Worm (Caenorhabditis elegans) whole organism, L3 larva: ENCODE results near the gene skpo-1.

Experiments used
- R02D3.7 ChIP-seq: fragments of 150-350 bp; optimal IDR thresholded peaks from 2 replicates; lab custom pipeline; 2014; ENCODE audit warnings: missing biosample characterization, missing genetic modification characterization
- aly-2 ChIP-seq: fragments of 150-350 bp; optimal IDR thresholded peaks from 2 replicates; lab custom pipeline; 2014; ENCODE audit warnings: missing biosample characterization, missing genetic modification characterization
- ceh-16 ChIP-seq: sonication (generic microtip); optimal IDR thresholded peaks from 2 replicates; lab custom pipeline; 2017; ENCODE audit warnings: missing biosample characterization, missing genetic modification characterization
- ceh-28 ChIP-seq: fragments of 150-350 bp; optimal IDR thresholded peaks from 2 replicates; lab custom pipeline; 2014; ENCODE audit warnings: missing biosample characterization, missing genetic modification reagents, missing genetic modification characterization
- ceh-82 ChIP-seq: fragments of 150-350 bp; optimal IDR thresholded peaks from 2 replicates; lab custom pipeline; 2014; ENCODE audit warnings: missing biosample characterization, missing genetic modification characterization
- ceh-9 ChIP-seq: sonication (generic microtip); optimal IDR thresholded peaks from 2 replicates; lab custom pipeline; 2018; ENCODE audit warnings: missing biosample characterization, missing genetic modification characterization
- daf-12 ChIP-seq: fragments of 150-350 bp; optimal IDR thresholded peaks from 2 replicates; lab custom pipeline; 2014; ENCODE audit warnings: missing biosample characterization, missing genetic modification reagents, missing genetic modification characterization
- egl-27 ChIP-seq: sonication (generic microtip); optimal IDR thresholded peaks from 4 replicates; lab custom pipeline; 2017; ENCODE audit warnings: missing biosample characterization, missing genetic modification reagents, missing genetic modification characterization
- elt-1 ChIP-seq: fragments of 150-350 bp; optimal IDR thresholded peaks from 2 replicates; lab custom pipeline; 2014; ENCODE audit warnings: missing biosample characterization, missing genetic modification characterization
- elt-2 ChIP-seq: sonication (generic microtip); optimal IDR thresholded peaks from 2 replicates; lab custom pipeline; 2016; ENCODE audit warnings: missing genetic modification reagents, mild to moderate bottlenecking, missing genetic modification characterization, missing compliant biosample characterization
- elt-3 ChIP-seq, 3 experiments: fragments of 150-350 bp in 1 of 3; sonication (generic microtip) in 2 of 3; optimal IDR thresholded peaks; 2 replicates in 2 of 3; 4 replicates in 1 of 3; lab custom pipeline; 2014 to 2017; ENCODE audit warnings: missing biosample characterization in 3 of 3, missing genetic modification characterization in 3 of 3
- eor-1 ChIP-seq, 2 experiments: fragments of 150-350 bp; optimal IDR thresholded peaks; 2 replicates each; lab custom pipeline; 2014 to 2018; ENCODE audit warnings: missing biosample characterization in 2 of 2, missing genetic modification characterization in 2 of 2
- fkh-10 ChIP-seq: sonication (generic microtip); optimal IDR thresholded peaks from 2 replicates; lab custom pipeline; 2017; ENCODE audit warnings: missing biosample characterization, missing genetic modification reagents, missing genetic modification characterization
- fos-1 ChIP-seq: fragments of 150-350 bp; optimal IDR thresholded peaks from 2 replicates; lab custom pipeline; 2014; ENCODE audit warnings: missing biosample characterization, missing genetic modification characterization
- jun-1 ChIP-seq: fragments of 150-350 bp; optimal IDR thresholded peaks from 2 replicates; lab custom pipeline; 2014; ENCODE audit warnings: missing biosample characterization, missing genetic modification reagents, missing genetic modification characterization
- lin-15B ChIP-seq: fragments of 150-350 bp; optimal IDR thresholded peaks from 2 replicates; lab custom pipeline; 2014; ENCODE audit warnings: missing biosample characterization, missing genetic modification characterization
- lin-39 ChIP-seq: fragments of 150-350 bp; optimal IDR thresholded peaks from 2 replicates; lab custom pipeline; 2018; ENCODE audit warnings: missing biosample characterization, missing genetic modification reagents, missing genetic modification characterization
- lsy-12 ChIP-seq: sonication (generic microtip); optimal IDR thresholded peaks from 2 replicates; lab custom pipeline; 2016; ENCODE audit warnings: mild to moderate bottlenecking, missing genetic modification characterization, missing compliant biosample characterization
- mdl-1 ChIP-seq: fragments of 150-350 bp; optimal IDR thresholded peaks from 2 replicates; lab custom pipeline; 2014; ENCODE audit warnings: missing biosample characterization, missing genetic modification characterization
- nhr-11 ChIP-seq: fragments of 150-350 bp; optimal IDR thresholded peaks from 2 replicates; lab custom pipeline; 2014; ENCODE audit warnings: missing biosample characterization, missing genetic modification characterization
- nhr-12 ChIP-seq: fragments of 150-350 bp; optimal IDR thresholded peaks from 2 replicates; lab custom pipeline; 2014; ENCODE audit warnings: missing biosample characterization, missing genetic modification characterization
- nhr-23 ChIP-seq: fragments of 150-350 bp; optimal IDR thresholded peaks from 2 replicates; lab custom pipeline; 2014; ENCODE audit warnings: missing biosample characterization, missing genetic modification reagents, missing genetic modification characterization
- nhr-25 ChIP-seq: sonication (generic microtip); optimal IDR thresholded peaks from 2 replicates; lab custom pipeline; 2017; ENCODE audit warnings: missing biosample characterization, missing genetic modification characterization
- nhr-67 ChIP-seq: fragments of 150-350 bp; optimal IDR thresholded peaks from 2 replicates; lab custom pipeline; 2014; ENCODE audit warnings: missing biosample characterization, missing genetic modification characterization
- nhr-76 ChIP-seq: fragments of 150-350 bp; sonication (generic microtip); optimal IDR thresholded peaks from 5 replicates; lab custom pipeline; 2014; ENCODE audit warnings: missing biosample characterization, missing genetic modification characterization
- nhr-77 ChIP-seq: fragments of 150-350 bp; optimal IDR thresholded peaks from 2 replicates; lab custom pipeline; 2014; ENCODE audit warnings: missing biosample characterization, missing genetic modification characterization
- pha-4 ChIP-seq: fragments of 150-350 bp; optimal IDR thresholded peaks from 2 replicates; lab custom pipeline; 2014; ENCODE audit warnings: missing biosample characterization, missing genetic modification reagents, missing genetic modification characterization
- pqm-1 ChIP-seq: fragments of 150-350 bp; optimal IDR thresholded peaks from 2 replicates; lab custom pipeline; 2017; ENCODE audit warnings: missing biosample characterization, missing genetic modification characterization, inconsistent platforms
- skn-1 ChIP-seq: fragments of 150-350 bp; optimal IDR thresholded peaks from 2 replicates; lab custom pipeline; 2014; ENCODE audit warnings: missing biosample characterization, missing genetic modification characterization
- snpc-4 ChIP-seq: fragments of 150-350 bp; optimal IDR thresholded peaks from 2 replicates; lab custom pipeline; 2014; ENCODE audit warnings: missing biosample characterization, missing genetic modification characterization
- unc-62 ChIP-seq: fragments of 150-350 bp; sonication (generic microtip); optimal IDR thresholded peaks from 4 replicates; lab custom pipeline; 2014; ENCODE audit warnings: missing biosample characterization, missing genetic modification reagents, missing genetic modification characterization
- zag-1 ChIP-seq: fragments of 150-350 bp; optimal IDR thresholded peaks from 2 replicates; lab custom pipeline; 2014; ENCODE audit warnings: missing biosample characterization, missing genetic modification characterization
- ztf-11 ChIP-seq: fragments of 150-350 bp; optimal IDR thresholded peaks from 2 replicates; lab custom pipeline; 2014; ENCODE audit warnings: missing biosample characterization, missing genetic modification characterization
- ztf-4 ChIP-seq: fragments of 150-350 bp; optimal IDR thresholded peaks from 2 replicates; lab custom pipeline; 2014; ENCODE audit warnings: missing biosample characterization, missing genetic modification characterization

Gene skpo-1

ce11 chrII:8415462-8416037, 10.9 kb upstream of the skpo-1 start:
- no peak for TF ChIP-seq elt-3 (tag; optimal IDR thresholded peaks at IDR 0.05; lab: Kevin White, UChicago)
- TF ChIP-seq nhr-23 (tag; lab: Kevin White, UChicago) = no peak
- no peak for TF ChIP-seq mdl-1
- no peak for TF ChIP-seq lin-15B (tag; lab: Kevin White, UChicago)
- TF ChIP-seq nhr-25 (tag; lab: Kevin White, UChicago) = peak; percentile 12
- peak; percentile 48 for TF ChIP-seq elt-1

DNA sequence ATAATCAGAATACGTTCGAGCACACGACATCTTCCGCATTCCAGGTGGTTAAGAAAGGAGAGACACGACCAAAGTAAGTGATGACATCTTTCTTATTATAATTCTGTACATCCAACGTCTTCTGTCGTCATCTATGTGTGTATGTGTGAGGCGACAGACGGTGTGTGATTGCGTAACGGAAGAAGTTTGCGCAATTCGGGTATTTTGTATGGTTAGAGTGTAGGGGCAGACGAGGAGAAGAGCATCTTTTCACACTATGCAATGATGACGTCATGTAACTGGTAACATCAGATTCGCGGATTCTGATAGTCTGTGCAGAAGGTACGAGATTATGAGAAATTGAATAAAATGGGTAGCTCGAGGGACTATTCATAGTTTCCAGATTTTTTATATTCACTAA, 10.4 kb upstream of the skpo-1 start:
- no peak for TF ChIP-seq eor-1 (tag; optimal IDR thresholded peaks at IDR 0.05; lab: Kevin White, UChicago)
- no peak for TF ChIP-seq elt-2
- no peak for TF ChIP-seq jun-1 (tag; lab: Kevin White, UChicago)
- no peak for TF ChIP-seq nhr-77 (tag; lab: Kevin White, UChicago)
- no peak for TF ChIP-seq skn-1 (tag; lab: Kevin White, UChicago)
- TF ChIP-seq R02D3.7 (tag; lab: Kevin White, UChicago) = no peak
- TF ChIP-seq nhr-11 (tag; lab: Kevin White, UChicago) = no peak
- no peak for TF ChIP-seq ceh-16 (tag; lab: Kevin White, UChicago)
- TF ChIP-seq fkh-10 (GFP tag; lab: Kevin White, UChicago) = no peak
- no peak for TF ChIP-seq daf-12

DNA sequence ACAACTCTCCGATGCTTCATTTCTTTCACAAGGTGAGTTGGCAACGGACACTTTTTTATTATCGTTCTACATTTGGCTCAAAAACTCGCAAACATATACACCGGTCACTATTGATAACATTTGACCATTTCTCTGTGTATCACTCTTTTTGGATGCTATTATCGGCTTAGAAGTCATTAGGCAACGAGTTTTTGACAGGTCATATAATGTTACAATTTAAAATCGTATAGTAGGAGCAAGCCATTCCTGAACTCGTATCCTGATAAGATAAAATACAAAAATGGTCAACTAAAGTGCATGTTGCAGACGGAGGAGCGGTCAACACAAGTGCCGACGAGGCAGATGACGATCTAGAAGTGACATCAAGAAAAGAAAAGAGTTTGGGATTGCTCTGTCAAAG, 8.3 kb upstream of the skpo-1 start:
- TF ChIP-seq ztf-11 (tag; lab: Kevin White, UChicago) (no peak), elt-2 (peak; percentile 33), pqm-1 (tag; lab: Kevin White, UChicago) (peak; percentile 70), eor-1 (tag; optimal IDR thresholded peaks at IDR 0.05; lab: Kevin White, UChicago) (no peak), pha-4 (tag; lab: Kevin White, UChicago) (peak; percentile 21)

- no peak for TF ChIP-seq ztf-4
- TF ChIP-seq aly-2 (tag; lab: Kevin White, UChicago) = no peak
- TF ChIP-seq pqm-1 (tag; lab: Kevin White, UChicago) = peak; percentile 16
- no peak for TF ChIP-seq mdl-1
- TF ChIP-seq fkh-10 (GFP tag; lab: Kevin White, UChicago) = no peak
- TF ChIP-seq elt-2 = peak; percentile 37
- no peak for TF ChIP-seq ceh-16 (tag; lab: Kevin White, UChicago)
- TF ChIP-seq lin-15B (tag; lab: Kevin White, UChicago) = no peak
- no peak for TF ChIP-seq ceh-9 (tag; lab: Kevin White, UChicago)
- no peak for TF ChIP-seq lsy-12 (tag; lab: Kevin White, UChicago)
Observed at ce11 chrII:8412061-8412721, 7.5 kb upstream of the skpo-1 start, which contains the start of gene efl-3. Gene efl-3, plus strand, starts transcription at chrII:8412671.

DNA sequence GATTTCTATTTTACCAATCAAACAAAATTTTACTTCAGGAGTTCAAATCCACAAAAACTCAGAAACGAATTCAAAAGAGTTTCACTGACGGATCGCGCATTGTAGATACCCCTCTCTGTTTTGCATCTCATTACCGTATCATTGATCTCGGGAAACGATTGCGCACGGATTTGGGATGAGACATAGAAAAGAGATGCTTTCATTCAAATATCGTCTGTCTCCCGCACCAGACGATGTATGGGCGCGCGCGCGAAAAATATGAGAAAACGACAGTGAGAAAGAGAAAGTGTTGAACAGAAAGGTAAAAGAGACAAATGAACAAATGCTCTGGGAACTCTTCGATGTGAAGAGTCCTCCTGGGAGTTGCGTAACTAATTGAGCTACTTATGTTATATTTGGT, 6.4 kb upstream of the skpo-1 start:
- TF ChIP-seq fos-1 (tag; lab: Kevin White, UChicago) (no peak), nhr-77 (tag; lab: Kevin White, UChicago) (no peak), elt-3 (tag; optimal IDR thresholded peaks at IDR 0.05; lab: Kevin White, UChicago) (no peak), nhr-11 (tag; lab: Kevin White, UChicago) (no peak), nhr-23 (tag; lab: Kevin White, UChicago) (no peak), ceh-28 (tag; lab: Kevin White, UChicago) (no peak), ztf-11 (tag; lab: Kevin White, UChicago) (no peak), eor-1 (tag; optimal IDR thresholded peaks at IDR 0.05; lab: Kevin White, UChicago) (no peak), zag-1 (tag; lab: Kevin White, UChicago) (no peak), ceh-9 (tag; lab: Kevin White, UChicago) (no peak)

DNA sequence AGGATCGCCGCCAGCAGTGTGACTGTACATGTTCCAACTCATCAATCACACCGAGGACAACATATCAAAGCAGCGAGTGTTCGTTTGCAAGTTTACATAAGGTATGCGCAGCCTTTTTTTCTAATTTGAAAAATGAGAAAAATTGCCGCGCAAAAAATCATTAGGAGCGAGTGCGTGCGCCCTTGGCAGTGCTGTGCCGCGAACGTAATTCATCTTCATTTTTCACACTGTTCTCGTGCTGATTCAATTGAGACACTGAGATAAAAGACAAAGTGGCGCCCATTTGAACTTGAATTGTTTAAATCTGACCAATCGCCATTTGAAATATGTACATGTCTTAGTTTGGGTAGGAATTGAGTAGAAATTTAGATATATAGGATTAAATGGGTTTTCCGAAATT, 4.9 kb upstream of the skpo-1 start:
- peak; percentile 50 for TF ChIP-seq nhr-25 (tag; lab: Kevin White, UChicago)
- TF ChIP-seq lin-39 = peak; percentile 64
- TF ChIP-seq nhr-11 (tag; lab: Kevin White, UChicago) = no peak

- TF ChIP-seq snpc-4 (no peak), skn-1 (tag; lab: Kevin White, UChicago) (no peak), nhr-11 (tag; lab: Kevin White, UChicago) (no peak), nhr-12 (tag; lab: Kevin White, UChicago) (no peak), nhr-77 (tag; lab: Kevin White, UChicago) (no peak), elt-2 (no peak), ceh-82 (tag; lab: Kevin White, UChicago) (no peak), nhr-76 (tag; lab: Kevin White, UChicago) (no peak), pha-4 (tag; lab: Kevin White, UChicago) (no peak), nhr-67 (tag; lab: Kevin White, UChicago) (no peak), unc-62 (GFP tag; lab: Kevin White, UChicago) (no peak), ztf-4 (no peak), aly-2 (tag; lab: Kevin White, UChicago) (no peak), nhr-23 (tag; lab: Kevin White, UChicago) (no peak), lsy-12 (tag; lab: Kevin White, UChicago) (no peak), egl-27 (tag; lab: Kevin White, UChicago) (no peak), R02D3.7 (tag; lab: Kevin White, UChicago) (no peak)
- TF ChIP-seq, all 47 proteins: peak for 0
Observed at ce11 chrII:8407491-8407890, 2.8 kb upstream of the skpo-1 start, which contains the start of gene sra-13. Gene sra-13, plus strand, starts transcription at chrII:8407685.
